Fruit fly (Drosophila melanogaster): ENCODE data around the gene ZnT63C.

Gene ZnT63C

dm6 chr3L:3350572-3351343 lies 47.2 kb downstream of the ZnT63C start:
- peak; percentile 64 for TF ChIP-seq noc (tag; optimal IDR thresholded peaks at IDR 0.05)

DNA sequence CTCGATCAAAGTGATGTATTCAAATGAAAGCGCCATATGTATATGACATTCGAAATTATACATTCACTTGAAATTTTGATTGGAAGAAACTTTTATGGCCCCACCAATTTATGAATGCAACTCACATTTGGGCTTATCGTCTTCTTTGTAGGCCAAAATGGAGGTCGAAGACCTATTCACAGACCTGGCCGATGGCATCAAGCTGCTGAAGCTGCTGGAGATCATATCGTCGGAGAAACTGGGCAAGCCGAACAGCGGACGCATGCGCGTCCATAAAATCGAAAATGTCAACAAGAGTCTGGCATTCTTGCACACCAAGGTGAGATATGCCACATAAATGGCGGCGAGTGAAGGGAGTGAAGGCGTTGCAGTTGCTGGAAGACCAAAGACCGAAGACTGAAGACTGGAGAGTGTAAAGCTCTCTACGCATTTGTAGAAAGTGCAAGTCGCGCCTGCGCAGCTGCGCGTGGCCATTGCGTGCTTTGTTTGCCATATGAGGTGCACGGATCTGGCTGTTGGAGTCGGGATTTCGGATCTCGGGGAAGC lies 48.4 kb downstream of the ZnT63C start:
- no peak for TF ChIP-seq noc (tag; optimal IDR thresholded peaks at IDR 0.05)

- TF ChIP-seq noc (tag; optimal IDR thresholded peaks at IDR 0.05), result no peak
These were observed 49.0 kb downstream of the ZnT63C start for dm6 chr3L:3352516-3352915.

dm6 chr3L:3353297-3353696 lies 49.8 kb downstream of the ZnT63C start:
- no peak for TF ChIP-seq noc (tag; optimal IDR thresholded peaks at IDR 0.05)
